Worm (Caenorhabditis elegans) whole organism, young adult: ENCODE results near the gene F44E7.7.

Source experiments
- B0035.1 ChIP-seq: sonication (generic microtip); optimal IDR thresholded peaks from 2 replicates; lab custom pipeline; 2016; ENCODE audit warnings: missing genetic modification characterization, mild to moderate bottlenecking, missing compliant biosample characterization, missing genotype, missing genetic modification reagents
- C06A6.2 ChIP-seq: fragments of 200-800 bp; sonication (Bioruptor generic); conservative IDR thresholded peaks from 2 replicates; pipeline ENCODE4 v1.3.6; 2022; ENCODE audit warnings: missing genetic modification characterization, missing compliant biosample characterization
- F23B12.7 ChIP-seq: sonication (generic microtip); optimal IDR thresholded peaks from 2 replicates; lab custom pipeline; 2017; ENCODE audit warnings: missing genetic modification characterization, mild to moderate bottlenecking, missing compliant biosample characterization, antibody characterized with exemption, moderate library complexity; ENCODE audit not compliant: insufficient read depth
- F33H1.4 ChIP-seq: fragments of 200-800 bp; sonication (Bioruptor generic); IDR thresholded peaks from 2 replicates; pipeline ENCODE4 v1.3.6; 2022; ENCODE audit warnings: missing genetic modification reagents, missing genetic modification characterization, missing compliant biosample characterization
- F57A8.1 ChIP-seq: fragments of 200-800 bp; sonication (Bioruptor generic); optimal IDR thresholded peaks from 2 replicates; lab custom pipeline; 2018; ENCODE audit warnings: mild to moderate bottlenecking, missing genetic modification characterization, moderate library complexity, missing compliant biosample characterization
- Y53F4B.3 ChIP-seq: fragments of 200-800 bp; sonication (Bioruptor generic); IDR thresholded peaks from 2 replicates; pipeline ENCODE4 v1.3.6; 2022; ENCODE audit warnings: missing genetic modification reagents, missing genetic modification characterization, missing compliant biosample characterization
- Y67H2A.10 ChIP-seq: fragments of 200-800 bp; sonication (Bioruptor generic); conservative IDR thresholded peaks from 2 replicates; pipeline ENCODE4 v1.3.6; 2022; ENCODE audit warnings: missing genetic modification reagents, missing genetic modification characterization, missing compliant biosample characterization
- Y95B8A.8 ChIP-seq: fragments of 200-800 bp; sonication (Bioruptor generic); IDR thresholded peaks from 2 replicates; pipeline ENCODE4 v1.3.6; 2022; ENCODE audit warnings: missing genetic modification reagents, missing genetic modification characterization, missing compliant biosample characterization
- akir-1 ChIP-seq: fragments of 200-800 bp; sonication (Bioruptor generic); optimal IDR thresholded peaks from 2 replicates; lab custom pipeline; 2018; ENCODE audit warnings: mild to moderate bottlenecking, missing genetic modification characterization, moderate library complexity, missing compliant biosample characterization
- atf-7 ChIP-seq: sonication (generic microtip); optimal IDR thresholded peaks from 2 replicates; lab custom pipeline; 2017; ENCODE audit warnings: mild to moderate bottlenecking, missing genetic modification characterization, missing compliant biosample characterization
- athp-1 ChIP-seq: sonication (generic microtip); optimal IDR thresholded peaks from 2 replicates; lab custom pipeline; 2017; ENCODE audit warnings: mild to moderate bottlenecking, missing genetic modification characterization, missing compliant biosample characterization
- ceh-100 ChIP-seq: fragments of 200-800 bp; sonication (Bioruptor generic); IDR thresholded peaks from 2 replicates; pipeline ENCODE4 v1.3.6; 2022; ENCODE audit warnings: missing genetic modification reagents, missing genetic modification characterization, missing compliant biosample characterization
- ceh-27 ChIP-seq: fragments of 200-800 bp; sonication (Bioruptor generic); optimal IDR thresholded peaks from 2 replicates; lab custom pipeline; 2018; ENCODE audit warnings: mild to moderate bottlenecking, missing genetic modification characterization, moderate library complexity, missing compliant biosample characterization
- egrh-3 ChIP-seq: fragments of 200-800 bp; sonication (Bioruptor generic); IDR thresholded peaks from 2 replicates; pipeline ENCODE4 v1.3.6; 2022; ENCODE audit warnings: missing genetic modification reagents, missing genetic modification characterization, missing compliant biosample characterization
- ekl-4 ChIP-seq: fragments of 200-800 bp; sonication (Bioruptor generic); IDR thresholded peaks from 2 replicates; pipeline ENCODE4 v1.3.6; 2022; ENCODE audit warnings: missing genetic modification reagents, missing genetic modification characterization, missing compliant biosample characterization
- gei-17 ChIP-seq: fragments of 200-800 bp; sonication (Bioruptor generic); optimal IDR thresholded peaks from 2 replicates; lab custom pipeline; 2018; ENCODE audit warnings: mild to moderate bottlenecking, missing genetic modification characterization, missing compliant biosample characterization
- hlh-12 ChIP-seq: sonication (generic microtip); optimal IDR thresholded peaks from 2 replicates; lab custom pipeline; 2016; ENCODE audit warnings: missing genetic modification characterization, missing compliant biosample characterization
- hmg-20 ChIP-seq: fragments of 200-800 bp; sonication (Bioruptor generic); IDR thresholded peaks from 2 replicates; pipeline ENCODE4 v1.3.6; 2022; ENCODE audit warnings: missing genetic modification reagents, missing genetic modification characterization, missing compliant biosample characterization
- let-526 ChIP-seq: fragments of 200-800 bp; sonication (Bioruptor generic); IDR thresholded peaks from 2 replicates; pipeline ENCODE4 v1.3.6; 2022; ENCODE audit warnings: missing genetic modification reagents, missing genetic modification characterization, missing compliant biosample characterization
- let-607 ChIP-seq, 2 experiments: fragments of 200-800 bp in 1 of 2; sonication (Bioruptor generic) in 1 of 2; sonication (generic microtip) in 1 of 2; optimal IDR thresholded peaks; 2 replicates each; lab custom pipeline; 2016 to 2018; ENCODE audit warnings: mild to moderate bottlenecking in 2 of 2, missing compliant biosample characterization in 2 of 2, missing genetic modification characterization in 2 of 2, moderate library complexity in 2 of 2, missing genotype in 1 of 2
- lir-1 ChIP-seq: fragments of 200-800 bp; sonication (Bioruptor generic); conservative IDR thresholded peaks from 2 replicates; pipeline ENCODE4 v1.3.6; 2022; ENCODE audit warnings: missing genetic modification reagents, missing genetic modification characterization, missing compliant biosample characterization
- madf-3 ChIP-seq: fragments of 200-800 bp; sonication (Bioruptor generic); IDR thresholded peaks from 2 replicates; pipeline ENCODE4 v1.3.6; 2022; ENCODE audit warnings: missing genetic modification reagents, missing genetic modification characterization, missing compliant biosample characterization
- madf-6 ChIP-seq: fragments of 200-800 bp; sonication (Bioruptor generic); IDR thresholded peaks from 2 replicates; pipeline ENCODE4 v1.3.6; 2022; ENCODE audit warnings: missing genetic modification reagents, missing genetic modification characterization, missing compliant biosample characterization
- mel-28 ChIP-seq: sonication (generic microtip); optimal IDR thresholded peaks from 2 replicates; lab custom pipeline; 2016; ENCODE audit warnings: borderline replicate concordance, mild to moderate bottlenecking, missing genetic modification characterization, missing compliant biosample characterization
- mes-4 ChIP-seq: sonication (generic microtip); optimal IDR thresholded peaks from 2 replicates; lab custom pipeline; 2016; ENCODE audit warnings: missing genotype, missing genetic modification characterization, missing compliant biosample characterization
- mxl-1 ChIP-seq: sonication (generic microtip); optimal IDR thresholded peaks from 2 replicates; lab custom pipeline; 2016; ENCODE audit warnings: missing genetic modification characterization, missing compliant biosample characterization
- nhr-120 ChIP-seq: fragments of 200-800 bp; sonication (Bioruptor generic); IDR thresholded peaks from 2 replicates; pipeline ENCODE4 v1.3.6; 2022; ENCODE audit warnings: missing genetic modification characterization, missing compliant biosample characterization
- nhr-179 ChIP-seq: sonication (generic microtip); optimal IDR thresholded peaks from 2 replicates; lab custom pipeline; 2016; ENCODE audit warnings: mild to moderate bottlenecking, missing genetic modification characterization, missing compliant biosample characterization
- nhr-27 ChIP-seq: fragments of 200-800 bp; sonication (Bioruptor generic); optimal IDR thresholded peaks from 2 replicates; lab custom pipeline; 2018; ENCODE audit warnings: mild to moderate bottlenecking, missing genetic modification characterization, moderate library complexity, missing compliant biosample characterization
- nhr-80 ChIP-seq: sonication (generic microtip); optimal IDR thresholded peaks from 2 replicates; lab custom pipeline; 2016; ENCODE audit warnings: missing genetic modification characterization, missing compliant biosample characterization
- pbrm-1 ChIP-seq: fragments of 200-800 bp; sonication (Bioruptor generic); IDR thresholded peaks from 2 replicates; pipeline ENCODE4 v1.3.6; 2022; ENCODE audit warnings: missing genetic modification reagents, missing genetic modification characterization, missing compliant biosample characterization
- repo-1 ChIP-seq: sonication (generic microtip); optimal IDR thresholded peaks from 2 replicates; lab custom pipeline; 2017; ENCODE audit warnings: mild to moderate bottlenecking, missing genetic modification characterization, missing compliant biosample characterization
- snpc-3.4 ChIP-seq: sonication (generic microtip); optimal IDR thresholded peaks from 2 replicates; lab custom pipeline; 2017; ENCODE audit warnings: missing genetic modification characterization, mild to moderate bottlenecking, missing compliant biosample characterization, antibody characterized with exemption, moderate library complexity, missing genotype, missing genetic modification reagents
- unc-62 ChIP-seq: fragments of 150-350 bp; optimal IDR thresholded peaks from 2 replicates; lab custom pipeline; 2014; ENCODE audit warnings: missing biosample characterization, missing genetic modification reagents, missing genetic modification characterization
- ztf-22 ChIP-seq: fragments of 200-800 bp; sonication (Bioruptor generic); optimal IDR thresholded peaks from 2 replicates; lab custom pipeline; 2018; ENCODE audit warnings: mild to moderate bottlenecking, missing genetic modification characterization, moderate library complexity, missing compliant biosample characterization
- ztf-25 ChIP-seq: fragments of 200-800 bp; sonication (Bioruptor generic); IDR thresholded peaks from 2 replicates; pipeline ENCODE4 v1.3.6; 2022; ENCODE audit warnings: missing genetic modification reagents, missing genetic modification characterization, missing compliant biosample characterization
- ztf-28 ChIP-seq: fragments of 200-800 bp; sonication (Bioruptor generic); IDR thresholded peaks from 2 replicates; pipeline ENCODE4 v1.3.6; 2022; ENCODE audit warnings: missing genetic modification reagents, missing genetic modification characterization, missing compliant biosample characterization
- ztf-3 ChIP-seq: fragments of 200-800 bp; sonication (Bioruptor generic); optimal IDR thresholded peaks from 2 replicates; lab custom pipeline; 2018; ENCODE audit warnings: mild to moderate bottlenecking, missing genetic modification characterization, missing compliant biosample characterization
- ztf-6 ChIP-seq: fragments of 200-800 bp; sonication (Bioruptor generic); IDR thresholded peaks from 2 replicates; pipeline ENCODE4 v1.3.6; 2022; ENCODE audit warnings: missing genetic modification reagents, missing genetic modification characterization, missing compliant biosample characterization

The F44E7.7 gene

ce11 chrV:5758780-5759179 lies 26.5 kb downstream of the F44E7.7 start, which contains the start of gene C53A3.4:
Gene C53A3.4 (minus strand): TSS chrV:5758880.
- TF ChIP-seq snpc-3.4: no peak
- TF ChIP-seq hlh-12 (tag; lab: Kevin White, UChicago): no peak
- no peak for TF ChIP-seq F57A8.1
- no peak for TF ChIP-seq atf-7
- no peak for TF ChIP-seq ztf-22 (GFP tag; lab: Kevin White, UChicago)
- no peak for TF ChIP-seq ceh-100 (GFP tag; lab: Robert Waterston, UW)
- no peak for TF ChIP-seq ztf-25 (GFP tag; lab: Robert Waterston, UW)
- no peak for TF ChIP-seq repo-1 (tag; lab: Kevin White, UChicago)
- TF ChIP-seq let-607 (tag; optimal IDR thresholded peaks at IDR 0.05; lab: Kevin White, UChicago): no peak
- no peak for TF ChIP-seq ekl-4 (GFP tag; lab: Robert Waterston, UW)
- TF ChIP-seq ztf-6 (GFP tag; lab: Robert Waterston, UW): no peak

DNA sequence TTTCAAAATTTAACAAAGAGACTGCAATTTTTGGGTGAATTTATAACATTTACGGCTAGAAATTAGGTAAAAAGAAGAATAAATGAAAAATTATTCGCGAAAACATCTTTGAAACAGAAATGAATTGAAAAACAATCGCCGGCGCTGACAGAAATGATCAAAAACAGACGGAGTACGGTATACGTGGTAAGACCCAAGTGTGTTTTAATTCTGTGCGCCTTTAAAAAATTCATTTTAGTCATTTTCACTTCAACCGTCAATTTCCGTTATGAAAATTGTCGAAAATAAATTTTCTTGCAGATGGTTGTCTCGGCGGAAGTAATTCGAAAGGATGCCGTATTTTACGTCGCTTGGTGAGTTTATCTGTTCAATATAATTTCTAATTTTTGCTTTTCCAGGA lies 29.1 kb downstream of the F44E7.7 start, which contains the start of gene C53A3.3:
Gene C53A3.3 (plus strand): TSS at position 301 of the 400 bp plus-strand sequence.
- TF ChIP-seq athp-1 (tag; lab: Kevin White, UChicago) (no peak), Y53F4B.3 (GFP tag; lab: Robert Waterston, UW) (no peak), nhr-80 (tag; lab: Kevin White, UChicago) (no peak)

DNA sequence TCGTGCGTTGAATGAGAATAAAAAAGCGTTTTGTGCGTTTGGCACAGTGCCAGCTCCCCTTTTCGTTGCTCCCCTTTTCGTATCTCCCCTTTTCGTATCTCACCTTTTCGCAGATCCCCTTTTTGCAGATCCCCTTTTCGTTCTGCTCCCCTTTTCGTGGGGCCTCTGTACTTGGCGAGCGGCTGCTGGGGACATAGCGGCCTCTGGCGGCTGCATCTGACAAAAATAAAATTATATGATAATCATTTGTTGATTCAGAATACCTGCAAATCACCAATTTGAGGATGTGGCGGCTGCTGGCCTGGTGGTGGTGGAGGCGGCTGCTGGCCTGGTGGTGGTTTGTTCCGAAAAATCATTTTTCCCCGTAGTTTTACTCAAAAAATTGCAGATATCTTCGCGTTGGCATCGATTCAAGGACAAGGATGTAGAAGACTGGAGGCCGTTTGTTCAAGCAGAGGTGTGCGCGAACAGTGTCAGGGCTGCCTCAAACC lies 30.0 kb downstream of the F44E7.7 start, which contains the start of gene K09H11.11:
Gene K09H11.11 (minus strand): TSS at position 51 of the 491 bp plus-strand sequence.
- TF ChIP-seq egrh-3 (GFP tag; lab: Robert Waterston, UW): peak; percentile 92

DNA sequence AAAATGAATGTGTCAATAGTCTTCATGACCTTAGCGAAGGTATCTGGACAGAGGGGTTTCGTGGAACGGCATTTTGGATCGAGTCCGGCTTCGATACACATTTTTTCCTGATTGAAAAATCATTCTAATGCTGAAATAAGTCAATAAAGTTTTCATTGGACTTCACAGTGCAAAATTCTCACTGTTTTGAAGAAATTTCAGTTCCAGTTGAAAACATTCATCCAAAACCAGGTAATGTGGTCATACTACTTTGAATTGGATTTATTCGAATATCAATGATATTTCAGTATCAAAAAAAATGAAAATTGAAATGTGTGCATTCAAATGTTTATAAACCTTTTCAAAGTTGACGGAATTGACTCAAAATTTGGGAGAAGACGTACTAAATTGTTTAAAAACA lies 31.8 kb downstream of the F44E7.7 start, which contains the start of gene pgph-1:
Gene pgph-1 (minus strand): TSS at position 101 of the 400 bp plus-strand sequence.
- no peak for TF ChIP-seq pbrm-1 (GFP tag; lab: Robert Waterston, UW)
- TF ChIP-seq akir-1 (GFP tag; lab: Kevin White, UChicago): no peak
- no peak for TF ChIP-seq nhr-179 (tag; lab: Kevin White, UChicago)
- no peak for TF ChIP-seq ztf-3 (GFP tag; lab: Kevin White, UChicago)
- no peak for TF ChIP-seq unc-62 (GFP tag; lab: Kevin White, UChicago)
- no peak for TF ChIP-seq madf-6 (GFP tag; lab: Robert Waterston, UW)
- TF ChIP-seq F23B12.7: no peak
- no peak for TF ChIP-seq mel-28 (tag; lab: Kevin White, UChicago)
- TF ChIP-seq lir-1 (GFP tag; lab: Robert Waterston, UW): no peak
- TF ChIP-seq nhr-120 (GFP tag; lab: Robert Waterston, UW): no peak

DNA sequence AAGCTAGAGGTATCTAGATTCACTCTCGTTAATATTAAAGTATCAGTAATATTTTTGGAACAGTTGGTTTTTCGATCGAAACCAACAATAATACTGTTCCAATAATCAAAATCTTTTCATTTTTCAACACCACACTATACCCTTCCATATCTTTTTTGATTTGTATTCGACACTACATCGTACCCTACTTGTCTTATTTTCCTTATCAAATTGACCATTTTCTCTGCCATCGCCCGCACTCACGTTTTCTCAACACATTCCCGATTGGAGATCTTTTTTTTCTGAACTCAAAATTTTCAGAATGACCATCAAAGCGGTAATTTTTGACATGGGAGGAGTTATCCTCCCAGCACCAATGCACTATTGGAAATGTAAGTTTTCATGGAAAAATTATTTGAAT lies 37.8 kb downstream of the F44E7.7 start, which contains the start of gene acds-10:
Gene acds-10 (plus strand): TSS at position 301 of the 400 bp plus-strand sequence.
- TF ChIP-seq nhr-80 (tag; lab: Kevin White, UChicago) (peak; percentile 8), Y67H2A.10 (no peak)

- TF ChIP-seq F33H1.4 (GFP tag; lab: Robert Waterston, UW) (no peak), hmg-20 (GFP tag; lab: Robert Waterston, UW) (no peak), ceh-27 (no peak), C06A6.2 (GFP tag; lab: Robert Waterston, UW) (no peak), B0035.1 (tag; lab: Kevin White, UChicago) (no peak), gei-17 (GFP tag; lab: Kevin White, UChicago) (no peak), unc-62 (GFP tag; lab: Kevin White, UChicago) (no peak), madf-3 (GFP tag; lab: Robert Waterston, UW) (no peak), let-526 (GFP tag; lab: Robert Waterston, UW) (no peak), ztf-28 (GFP tag; lab: Robert Waterston, UW) (no peak), Y95B8A.8 (GFP tag; lab: Robert Waterston, UW) (no peak), nhr-27 (tag; lab: Kevin White, UChicago) (no peak), mes-4 (no peak), mxl-1 (tag; lab: Kevin White, UChicago) (no peak)
Observed at ce11 chrV:5746237-5746636, 39.0 kb downstream of the F44E7.7 start.
